Fruit fly (Drosophila melanogaster) whole organism, prepupa: ENCODE results near the gene CG33648.

Source experiments
- Blimp-1 ChIP-seq: fragments of 200-800 bp; sonication (Bioruptor generic); optimal IDR thresholded peaks from 3 replicates; lab custom pipeline; 2017; ENCODE audit warnings: missing biosample characterization, missing genetic modification characterization, mild to moderate bottlenecking, moderate library complexity, missing genetic modification reagents
- CG10631 ChIP-seq: fragments of 200-800 bp; sonication (Bioruptor generic); optimal IDR thresholded peaks from 2 replicates; lab custom pipeline; 2016; ENCODE audit warnings: missing biosample characterization, missing genetic modification characterization
- CG10669 ChIP-seq: fragments of 200-800 bp; sonication (Bioruptor generic); optimal IDR thresholded peaks from 3 replicates; lab custom pipeline; 2018; ENCODE audit warnings: missing biosample characterization, mild to moderate bottlenecking, missing genetic modification characterization, moderate library complexity
- CG11762 ChIP-seq: fragments of 200-800 bp; sonication (Bioruptor generic); optimal IDR thresholded peaks from 3 replicates; lab custom pipeline; 2016; ENCODE audit warnings: missing biosample characterization, missing genetic modification characterization; ENCODE audit not compliant: insufficient read depth
- CG15336 ChIP-seq: fragments of 200-800 bp; sonication (Bioruptor generic); IDR thresholded peaks from 2 replicates; pipeline ENCODE4 v1.3.6; 2022; ENCODE audit warnings: missing biosample characterization, missing genetic modification characterization
- CG1621 ChIP-seq: fragments of 200-800 bp; sonication (Bioruptor generic); optimal IDR thresholded peaks from 3 replicates; lab custom pipeline; 2018; ENCODE audit warnings: missing biosample characterization, mild to moderate bottlenecking, missing genetic modification characterization
- CG16779 ChIP-seq: fragments of 200-800 bp; sonication (Bioruptor generic); optimal IDR thresholded peaks from 3 replicates; lab custom pipeline; 2017; ENCODE audit warnings: missing biosample characterization, mild to moderate bottlenecking, missing genetic modification characterization
- CG31627 ChIP-seq: fragments of 200-800 bp; sonication (Bioruptor generic); optimal IDR thresholded peaks from 3 replicates; lab custom pipeline; 2016; ENCODE audit warnings: missing biosample characterization, missing genetic modification characterization
- CG3919 ChIP-seq: fragments of 200-800 bp; sonication (Bioruptor generic); optimal IDR thresholded peaks from 3 replicates; lab custom pipeline; 2016; ENCODE audit warnings: missing biosample characterization, missing genetic modification characterization
- CG4318 ChIP-seq: fragments of 200-800 bp; sonication (Bioruptor generic); optimal IDR thresholded peaks from 3 replicates; lab custom pipeline; 2017; ENCODE audit warnings: missing biosample characterization, mild to moderate bottlenecking, missing genetic modification characterization
- CG6163 ChIP-seq: fragments of 200-800 bp; sonication (Bioruptor generic); IDR thresholded peaks from 3 replicates; pipeline ENCODE4 v1.3.6; 2022; ENCODE audit warnings: missing biosample characterization, missing genetic modification characterization
- CG6792 ChIP-seq: fragments of 200-800 bp; sonication (Bioruptor generic); optimal IDR thresholded peaks from 3 replicates; lab custom pipeline; 2016; ENCODE audit warnings: missing biosample characterization, missing genetic modification characterization
- CG6808 ChIP-seq: fragments of 200-800 bp; sonication (Bioruptor generic); optimal IDR thresholded peaks from 3 replicates; lab custom pipeline; 2017; ENCODE audit warnings: missing biosample characterization, missing genetic modification characterization, mild to moderate bottlenecking, moderate library complexity, missing genetic modification reagents
- CG6854 ChIP-seq: fragments of 200-800 bp; sonication (Bioruptor generic); optimal IDR thresholded peaks from 2 replicates; lab custom pipeline; 2017; ENCODE audit warnings: missing biosample characterization, mild to moderate bottlenecking, missing genetic modification characterization
- CG7368 ChIP-seq: fragments of 200-800 bp; sonication (Bioruptor generic); optimal IDR thresholded peaks from 3 replicates; lab custom pipeline; 2016; ENCODE audit warnings: missing biosample characterization, missing genetic modification characterization
- CG9139 ChIP-seq: fragments of 200-800 bp; sonication (Bioruptor generic); optimal IDR thresholded peaks from 3 replicates; lab custom pipeline; 2017; ENCODE audit warnings: missing biosample characterization, mild to moderate bottlenecking, missing genetic modification characterization
- Eip78C ChIP-seq: fragments of 200-800 bp; sonication (Bioruptor generic); peaks from one replicate; lab custom pipeline; 2016; ENCODE audit warnings: missing biosample characterization, missing genetic modification characterization
- Eip93F ChIP-seq: fragments of 200-800 bp; sonication (Bioruptor generic); optimal IDR thresholded peaks from 2 replicates; lab custom pipeline; 2016; ENCODE audit warnings: missing biosample characterization, mild to moderate bottlenecking, missing genetic modification characterization
- Ets21C ChIP-seq: fragments of 200-800 bp; sonication (Bioruptor generic); optimal IDR thresholded peaks from 3 replicates; lab custom pipeline; 2016; ENCODE audit warnings: missing biosample characterization, missing genetic modification characterization
- Ets96B ChIP-seq: fragments of 200-800 bp; optimal IDR thresholded peaks from 2 replicates; lab custom pipeline; 2019; ENCODE audit warnings: missing biosample characterization, mild to moderate bottlenecking, missing genetic modification characterization, moderate library complexity
- Gug ChIP-seq: fragments of 200-800 bp; sonication (Bioruptor generic); IDR thresholded peaks from 2 replicates; pipeline ENCODE4 v1.3.6; 2022; ENCODE audit warnings: missing biosample characterization, missing genetic modification characterization
- Hr39 ChIP-seq: fragments of 200-800 bp; sonication (Bioruptor generic); optimal IDR thresholded peaks from 2 replicates; lab custom pipeline; 2016; ENCODE audit warnings: missing biosample characterization, missing genetic modification characterization
- Hr4 ChIP-seq: fragments of 200-800 bp; sonication (Bioruptor generic); optimal IDR thresholded peaks from 3 replicates; lab custom pipeline; 2016; ENCODE audit warnings: missing biosample characterization, missing genetic modification characterization
- Lpt ChIP-seq: fragments of 200-800 bp; sonication (Bioruptor generic); optimal IDR thresholded peaks from 3 replicates; lab custom pipeline; 2016; ENCODE audit warnings: missing biosample characterization, missing genetic modification characterization
- Met ChIP-seq: fragments of 200-800 bp; sonication (Bioruptor generic); optimal IDR thresholded peaks from 3 replicates; lab custom pipeline; 2016; ENCODE audit warnings: missing biosample characterization, missing genetic modification characterization
- Sox102F ChIP-seq: fragments of 200-800 bp; sonication (Bioruptor generic); optimal IDR thresholded peaks from 2 replicates; lab custom pipeline; 2016; ENCODE audit warnings: missing biosample characterization, mild to moderate bottlenecking, missing genetic modification characterization
- Sox14 ChIP-seq: fragments of 200-800 bp; sonication (Bioruptor generic); optimal IDR thresholded peaks from 3 replicates; lab custom pipeline; 2016; ENCODE audit warnings: missing biosample characterization, missing genetic modification characterization
- acj6 ChIP-seq: fragments of 200-800 bp; sonication (Bioruptor generic); optimal IDR thresholded peaks from 3 replicates; lab custom pipeline; 2016; ENCODE audit warnings: missing biosample characterization, missing genetic modification characterization
- dac ChIP-seq: fragments of 200-800 bp; sonication (Bioruptor generic); optimal IDR thresholded peaks from 2 replicates; lab custom pipeline; 2017; ENCODE audit warnings: missing biosample characterization, mild to moderate bottlenecking, missing genetic modification characterization
- dsx ChIP-seq: fragments of 200-800 bp; optimal IDR thresholded peaks from 3 replicates; lab custom pipeline; 2019; ENCODE audit warnings: missing biosample characterization, mild to moderate bottlenecking, missing genetic modification characterization, moderate library complexity; ENCODE audit not compliant: poor library complexity, severe bottlenecking
- eg ChIP-seq: fragments of 200-800 bp; sonication (Bioruptor generic); IDR thresholded peaks from 3 replicates; pipeline ENCODE4 v1.3.6; 2022; ENCODE audit warnings: missing biosample characterization, missing genetic modification characterization
- fd59A ChIP-seq: fragments of 200-800 bp; sonication (Bioruptor generic); optimal IDR thresholded peaks from 2 replicates; lab custom pipeline; 2017; ENCODE audit warnings: missing biosample characterization, mild to moderate bottlenecking, missing genetic modification characterization, missing genetic modification reagents
- fd85E ChIP-seq: fragments of 200-800 bp; sonication (Bioruptor generic); optimal IDR thresholded peaks from 3 replicates; lab custom pipeline; 2016; ENCODE audit warnings: missing biosample characterization, missing genetic modification characterization
- fkh ChIP-seq: fragments of 200-800 bp; sonication (Bioruptor generic); optimal IDR thresholded peaks from 3 replicates; lab custom pipeline; 2017; ENCODE audit warnings: missing biosample characterization, mild to moderate bottlenecking, missing genetic modification characterization, moderate library complexity
- lz ChIP-seq: fragments of 200-800 bp; sonication (Bioruptor generic); optimal IDR thresholded peaks from 3 replicates; lab custom pipeline; 2016; ENCODE audit warnings: missing biosample characterization, missing genetic modification characterization
- net ChIP-seq: fragments of 200-800 bp; sonication (Bioruptor generic); optimal IDR thresholded peaks from 3 replicates; lab custom pipeline; 2016; ENCODE audit warnings: missing biosample characterization, missing genetic modification characterization
- pdm3 ChIP-seq: fragments of 200-800 bp; sonication (Bioruptor generic); optimal IDR thresholded peaks from 3 replicates; lab custom pipeline; 2016; ENCODE audit warnings: missing biosample characterization, missing genetic modification characterization
- salr ChIP-seq, 2 experiments: fragments of 200-800 bp; sonication (Bioruptor generic); optimal IDR thresholded peaks; 3 replicates each; lab custom pipeline; 2016 to 2018; ENCODE audit warnings: missing biosample characterization in 2 of 2, missing genetic modification characterization in 2 of 2, mild to moderate bottlenecking in 1 of 2
- svp ChIP-seq: fragments of 200-800 bp; sonication (Bioruptor generic); peaks from one replicate; lab custom pipeline; 2016; ENCODE audit warnings: missing biosample characterization, missing genetic modification characterization
- vri ChIP-seq: fragments of 200-800 bp; sonication (Bioruptor generic); optimal IDR thresholded peaks from 3 replicates; lab custom pipeline; 2016; ENCODE audit warnings: missing biosample characterization, mild to moderate bottlenecking, missing genetic modification characterization

Gene CG33648

DNA sequence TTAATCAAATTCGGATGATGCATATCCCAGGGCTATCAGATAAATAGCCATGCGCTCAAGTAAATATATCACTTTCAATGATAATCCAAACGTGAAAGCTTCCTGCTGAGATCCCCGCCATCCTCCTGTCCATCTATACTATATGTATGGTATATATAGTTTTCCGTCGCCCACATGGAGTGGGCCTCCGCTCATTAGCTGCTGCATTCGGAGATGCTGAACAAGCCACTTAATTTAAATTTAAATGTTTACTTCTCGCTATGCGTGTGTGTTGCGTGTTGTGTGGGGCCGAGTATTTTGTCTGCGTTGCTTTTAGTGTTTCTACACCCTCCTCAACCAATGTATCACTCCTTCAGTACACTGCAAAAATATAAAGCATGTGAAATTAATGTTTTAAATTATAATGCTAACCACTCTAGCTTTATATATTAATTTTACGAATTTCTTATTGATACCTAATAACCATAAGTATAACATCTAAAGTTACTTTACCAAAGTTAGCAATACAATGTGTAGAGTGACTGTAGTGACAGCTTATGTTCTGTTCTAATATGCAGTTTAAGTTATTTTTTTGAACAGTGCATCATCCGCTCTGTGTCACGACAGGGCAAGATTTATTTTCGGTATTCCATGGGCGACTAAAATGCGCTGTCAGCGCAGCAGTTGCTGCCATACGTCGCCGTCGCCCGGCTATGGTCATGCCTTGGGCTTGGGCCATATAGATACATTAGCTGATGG lies 22.7 kb downstream of the CG33648 start (continued):
- TF ChIP-seq CG6792 (GFP tag; lab: Kevin White, UChicago) (peak; percentile 77), CG3919 (peak; percentile 84), Met (GFP tag; lab: Kevin White, UChicago) (peak; percentile 78), Blimp-1 (GFP tag; lab: Kevin White, UChicago) (no peak), salr (GFP tag; optimal IDR thresholded peaks at IDR 0.05; lab: Kevin White, UChicago) (peak; percentile 72 to 82), lz (peak; percentile 67), Eip93F (GFP tag; lab: Kevin White, UChicago) (no peak), Hr39 (GFP tag; lab: Kevin White, UChicago) (peak; percentile 54), Sox102F (GFP tag; lab: Kevin White, UChicago) (peak; percentile 67), pdm3 (GFP tag; lab: Kevin White, UChicago) (peak; percentile 80), Lpt (peak; percentile 75), vri (GFP tag; lab: Kevin White, UChicago) (peak; percentile 45), CG31627 (peak; percentile 59), CG10631 (GFP tag; lab: Kevin White, UChicago) (peak; percentile 82), CG6854 (peak; percentile 34), acj6 (peak; percentile 82), Gug (no peak; the same call in 1 of the 2 replicates)
- TF ChIP-seq, all 60 proteins: peak for 53

DNA sequence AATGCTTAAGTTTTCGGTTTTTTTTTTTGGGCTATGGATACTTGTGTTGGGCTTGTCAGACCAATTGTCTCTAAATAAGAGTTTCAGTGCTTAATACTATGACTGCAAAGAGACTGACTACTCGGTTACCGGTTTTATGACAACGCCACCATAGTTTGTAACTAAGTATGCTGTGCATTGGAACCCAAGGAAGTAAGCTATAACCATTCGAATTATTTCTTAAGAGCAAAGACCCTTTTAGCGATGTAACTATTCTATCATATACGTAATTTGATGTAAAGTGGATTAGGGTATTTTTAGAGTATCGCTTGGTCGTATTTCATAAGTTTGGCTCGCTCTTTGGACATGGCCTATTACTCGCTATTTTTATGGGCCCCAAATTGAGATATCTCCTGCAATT lies 24.9 kb downstream of the CG33648 start, which contains the start of gene CG4218:
Gene CG4218, minus strand, starts transcription at position 101 of the 400 bp plus-strand sequence.
- TF ChIP-seq dac (no peak), lz (no peak), Gug (no peak), CG10669 (GFP tag; lab: Kevin White, UChicago) (no peak)

DNA sequence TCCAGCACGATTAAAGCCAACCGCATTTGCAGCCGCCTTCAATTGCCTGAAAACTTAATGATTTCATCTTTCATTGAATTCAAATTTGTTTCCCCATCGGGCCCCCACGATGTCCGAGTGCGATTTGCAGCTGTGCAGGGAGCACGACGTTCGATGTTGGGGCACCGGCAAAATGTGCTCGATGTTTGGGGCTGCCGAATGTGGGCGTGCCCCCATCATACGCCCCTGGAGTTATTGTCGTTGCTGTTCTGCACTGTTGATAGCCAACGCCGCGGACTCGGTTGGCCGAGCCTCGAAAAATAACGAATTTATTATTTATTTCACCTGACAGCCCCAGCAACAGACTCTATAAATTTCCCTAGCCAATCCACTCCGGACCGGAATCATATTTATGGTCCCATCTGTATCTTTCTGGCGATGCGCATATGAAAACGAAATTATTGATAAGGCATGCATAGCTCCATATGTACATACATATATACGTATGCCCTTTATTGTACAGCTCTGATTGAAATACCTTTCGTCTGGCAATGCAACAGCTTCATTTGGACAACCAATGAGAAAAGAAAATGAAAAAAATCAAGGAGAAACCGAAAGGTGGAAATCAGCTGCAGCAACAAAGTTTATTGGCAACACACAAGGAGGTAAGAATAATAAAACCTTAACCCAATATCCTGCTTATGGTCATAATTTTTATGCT lies 26.7 kb downstream of the CG33648 start:
- TF ChIP-seq CG6854 = no peak
- TF ChIP-seq dac = no peak
- TF ChIP-seq pdm3 (GFP tag; lab: Kevin White, UChicago) = no peak
- no peak for TF ChIP-seq salr (GFP tag; optimal IDR thresholded peaks at IDR 0.05; lab: Kevin White, UChicago)
- 0 out of 3 replicates have a peak, but pooled peaks have one; percentile 18 for TF ChIP-seq eg (GFP tag; lab: Robert Waterston, UW)
- TF ChIP-seq Lpt = no peak
- TF ChIP-seq svp (GFP tag; lab: Kevin White, UChicago) = peak; percentile 74
- TF ChIP-seq CG15336 (GFP tag; lab: Robert Waterston, UW) = no peak
- peak; percentile 45 for TF ChIP-seq Eip78C (GFP tag; lab: Kevin White, UChicago)
- TF ChIP-seq Met (GFP tag; lab: Kevin White, UChicago) = no peak
- TF ChIP-seq Ets96B (tag; lab: Kevin White, UChicago) = no peak
- peak; percentile 54 for TF ChIP-seq dsx (GFP tag; lab: Kevin White, UChicago)

DNA sequence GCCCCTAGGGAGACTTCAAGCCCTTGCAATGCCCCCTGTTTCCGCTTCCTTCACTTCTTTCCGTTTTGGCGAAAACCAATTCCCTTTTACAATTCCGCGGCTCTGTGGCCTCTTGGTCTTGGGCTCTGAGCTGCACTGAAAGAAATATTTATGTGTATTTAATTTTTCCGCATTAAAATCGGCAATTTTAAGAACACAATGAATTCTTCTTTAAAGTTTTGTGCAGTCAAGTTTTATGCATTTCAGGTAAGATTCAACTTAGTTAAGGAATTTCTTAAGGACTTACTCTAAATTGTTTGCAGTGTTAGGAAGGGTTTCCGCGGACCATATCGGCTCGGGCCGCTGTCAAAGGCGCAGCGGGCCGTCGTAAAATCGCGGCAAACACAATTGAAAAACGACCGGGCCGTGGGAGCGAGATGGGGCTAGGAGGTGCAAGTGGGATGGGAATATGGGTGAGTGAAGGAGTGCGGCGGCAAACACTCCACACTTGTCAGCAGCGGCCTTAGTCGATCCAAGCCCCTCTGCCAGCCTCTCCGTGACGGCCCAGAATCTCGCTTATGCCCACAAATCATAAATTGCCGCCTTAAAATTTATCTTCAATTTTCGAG lies 28.1 kb downstream of the CG33648 start:
- TF ChIP-seq Eip93F (GFP tag; lab: Kevin White, UChicago) = peak; percentile 82
- peak; percentile 63 for TF ChIP-seq CG15336 (GFP tag; lab: Robert Waterston, UW)
- peak; percentile 83 for TF ChIP-seq CG7368
- TF ChIP-seq Gug = peak; percentile 59
- TF ChIP-seq fd85E (GFP tag; lab: Kevin White, UChicago) = peak; percentile 61
- peak; percentile 82 for TF ChIP-seq CG9139 (GFP tag; lab: Kevin White, UChicago)
- TF ChIP-seq CG11762 (GFP tag; lab: Kevin White, UChicago) = peak; percentile 85
- peak; percentile 93 for TF ChIP-seq Sox14 (GFP tag; lab: Kevin White, UChicago)
- peak; percentile 93 for TF ChIP-seq CG6792 (GFP tag; lab: Kevin White, UChicago)
- peak; percentile 98 for TF ChIP-seq Eip78C (GFP tag; lab: Kevin White, UChicago)
- peak; percentile 86 for TF ChIP-seq Ets21C (GFP tag; lab: Kevin White, UChicago)
- peak; percentile 97 for TF ChIP-seq svp (GFP tag; lab: Kevin White, UChicago)
- peak; percentile 59 for TF ChIP-seq Lpt
- TF ChIP-seq vri (GFP tag; lab: Kevin White, UChicago) = peak; percentile 94
- peak; percentile 51 for TF ChIP-seq CG4318
- TF ChIP-seq dac = no peak
- TF ChIP-seq CG10631 (GFP tag; lab: Kevin White, UChicago) = peak; percentile 89
- TF ChIP-seq lz = peak; percentile 93
- TF ChIP-seq CG1621 (tag; lab: Kevin White, UChicago) = peak; percentile 92
- TF ChIP-seq net = peak; percentile 85
- peak; percentile 57 for TF ChIP-seq CG16779 (tag; lab: Kevin White, UChicago)
- peak; percentile 92 for TF ChIP-seq pdm3 (GFP tag; lab: Kevin White, UChicago)
- peak; percentile 89 for TF ChIP-seq CG6808 (GFP tag; lab: Kevin White, UChicago)
- peak; percentile 87 for TF ChIP-seq fd59A
- TF ChIP-seq Hr4 (GFP tag; lab: Kevin White, UChicago) = peak; percentile 77
- TF ChIP-seq fkh (GFP tag; lab: Kevin White, UChicago) = no peak
- peak; percentile 92 for TF ChIP-seq CG6163
